Worm (Caenorhabditis elegans) whole organism, L2 larva: ENCODE measurements around the gene Y39F10A.6.

Source experiments
- F13H6.1 ChIP-seq: sonication (generic microtip); optimal IDR thresholded peaks from 2 replicates; lab custom pipeline; 2016; ENCODE audit warnings: missing genetic modification characterization, missing compliant biosample characterization
- R02D3.7 ChIP-seq: fragments of 150-350 bp; optimal IDR thresholded peaks from 2 replicates; lab custom pipeline; 2014; ENCODE audit warnings: missing biosample characterization, missing genetic modification characterization
- aly-2 ChIP-seq: fragments of 150-350 bp; optimal IDR thresholded peaks from 2 replicates; lab custom pipeline; 2014; ENCODE audit warnings: missing biosample characterization, missing genetic modification characterization
- ama-1 ChIP-seq: fragments of 150-350 bp; optimal IDR thresholded peaks from 2 replicates; lab custom pipeline; 2018; ENCODE audit warnings: inconsistent platforms
- blmp-1 ChIP-seq: sonication (generic microtip); optimal IDR thresholded peaks from 2 replicates; lab custom pipeline; 2017; ENCODE audit warnings: missing genetic modification characterization, mild to moderate bottlenecking, missing compliant biosample characterization, antibody characterized with exemption, moderate library complexity; ENCODE audit not compliant: insufficient read depth
- ceh-16 ChIP-seq: fragments of 150-350 bp; optimal IDR thresholded peaks from 2 replicates; lab custom pipeline; 2014; ENCODE audit warnings: missing biosample characterization, missing genetic modification characterization
- crh-2 ChIP-seq: sonication (generic microtip); optimal IDR thresholded peaks from 2 replicates; lab custom pipeline; 2017; ENCODE audit warnings: missing biosample characterization, missing genetic modification characterization
- egl-27 ChIP-seq: sonication (generic microtip); optimal IDR thresholded peaks from 3 replicates; lab custom pipeline; 2017; ENCODE audit warnings: missing biosample characterization, missing genetic modification reagents, missing genetic modification characterization
- elt-3 ChIP-seq: sonication (generic microtip); optimal IDR thresholded peaks from 2 replicates; lab custom pipeline; 2017; ENCODE audit warnings: missing biosample characterization, missing genetic modification characterization
- fos-1 ChIP-seq: fragments of 150-350 bp; optimal IDR thresholded peaks from 2 replicates; lab custom pipeline; 2014; ENCODE audit warnings: missing biosample characterization, missing genetic modification characterization
- lin-11 ChIP-seq: fragments of 150-350 bp; sonication (generic microtip); optimal IDR thresholded peaks from 2 replicates; lab custom pipeline; 2014; ENCODE audit warnings: missing biosample characterization, missing genetic modification characterization, inconsistent platforms, mixed read lengths
- lin-13 ChIP-seq: fragments of 150-350 bp; optimal IDR thresholded peaks from 2 replicates; lab custom pipeline; 2014; ENCODE audit warnings: missing biosample characterization, missing genetic modification reagents, missing genetic modification characterization
- lsy-2 ChIP-seq, 2 experiments: fragments of 150-350 bp in 1 of 2; sonication (generic microtip) in 1 of 2; optimal IDR thresholded peaks; 2 replicates each; lab custom pipeline; 2014 to 2017; ENCODE audit warnings: missing biosample characterization in 2 of 2, missing genetic modification characterization in 2 of 2
- mab-5 ChIP-seq: fragments of 150-350 bp; optimal IDR thresholded peaks from 2 replicates; lab custom pipeline; 2014; ENCODE audit warnings: missing biosample characterization, missing genetic modification characterization
- mbf-1 ChIP-seq: sonication (generic microtip); optimal IDR thresholded peaks from 2 replicates; lab custom pipeline; 2017; ENCODE audit warnings: missing biosample characterization, missing genetic modification characterization
- nhr-129 ChIP-seq: fragments of 150-350 bp; optimal IDR thresholded peaks from 2 replicates; lab custom pipeline; 2014; ENCODE audit warnings: missing biosample characterization, missing genetic modification characterization
- nhr-21 ChIP-seq: fragments of 150-350 bp; optimal IDR thresholded peaks from 2 replicates; lab custom pipeline; 2014; ENCODE audit warnings: missing biosample characterization, missing genetic modification characterization
- nhr-23 ChIP-seq: fragments of 150-350 bp; optimal IDR thresholded peaks from 2 replicates; lab custom pipeline; 2014; ENCODE audit warnings: missing biosample characterization, missing genetic modification reagents, missing genetic modification characterization
- nhr-25 ChIP-seq: fragments of 150-350 bp; sonication (generic microtip); optimal IDR thresholded peaks from 3 replicates; lab custom pipeline; 2014; ENCODE audit warnings: missing biosample characterization, missing genetic modification characterization
- nhr-6 ChIP-seq: fragments of 150-350 bp; optimal IDR thresholded peaks from 2 replicates; lab custom pipeline; 2014; ENCODE audit warnings: missing biosample characterization, missing genetic modification characterization
- nhr-77 ChIP-seq: fragments of 150-350 bp; optimal IDR thresholded peaks from 2 replicates; lab custom pipeline; 2014; ENCODE audit warnings: missing biosample characterization, missing genetic modification characterization
- peb-1 ChIP-seq: fragments of 150-350 bp; optimal IDR thresholded peaks from 2 replicates; lab custom pipeline; 2014; ENCODE audit warnings: missing biosample characterization, missing genetic modification characterization
- sma-3 ChIP-seq: sonication (generic microtip); optimal IDR thresholded peaks from 2 replicates; lab custom pipeline; 2016; ENCODE audit warnings: missing genetic modification reagents, missing genetic modification characterization, missing compliant biosample characterization
- snpc-4 ChIP-seq: fragments of 150-350 bp; optimal IDR thresholded peaks from 2 replicates; lab custom pipeline; 2014; ENCODE audit warnings: missing biosample characterization, missing genetic modification characterization
- unc-39 ChIP-seq: fragments of 150-350 bp; optimal IDR thresholded peaks from 2 replicates; lab custom pipeline; 2014; ENCODE audit warnings: missing biosample characterization, missing genetic modification characterization
- unc-55 ChIP-seq: fragments of 150-350 bp; sonication (generic microtip); optimal IDR thresholded peaks from 3 replicates; lab custom pipeline; 2014; ENCODE audit warnings: missing biosample characterization, missing genetic modification reagents, missing genetic modification characterization
- zag-1 ChIP-seq: fragments of 150-350 bp; optimal IDR thresholded peaks from 2 replicates; lab custom pipeline; 2014; ENCODE audit warnings: missing biosample characterization, missing genetic modification characterization
- ztf-1 ChIP-seq: fragments of 200-800 bp; sonication (Bioruptor generic); conservative IDR thresholded peaks from 2 replicates; pipeline ENCODE4 v1.3.6; 2022; ENCODE audit warnings: missing genetic modification characterization, missing compliant biosample characterization
- ztf-11 ChIP-seq: sonication (generic microtip); optimal IDR thresholded peaks from 2 replicates; lab custom pipeline; 2017; ENCODE audit warnings: missing biosample characterization, missing genetic modification characterization
- ztf-4 ChIP-seq: fragments of 150-350 bp; optimal IDR thresholded peaks from 2 replicates; lab custom pipeline; 2014; ENCODE audit warnings: missing biosample characterization, missing genetic modification characterization

Y39F10A.6 gene

DNA sequence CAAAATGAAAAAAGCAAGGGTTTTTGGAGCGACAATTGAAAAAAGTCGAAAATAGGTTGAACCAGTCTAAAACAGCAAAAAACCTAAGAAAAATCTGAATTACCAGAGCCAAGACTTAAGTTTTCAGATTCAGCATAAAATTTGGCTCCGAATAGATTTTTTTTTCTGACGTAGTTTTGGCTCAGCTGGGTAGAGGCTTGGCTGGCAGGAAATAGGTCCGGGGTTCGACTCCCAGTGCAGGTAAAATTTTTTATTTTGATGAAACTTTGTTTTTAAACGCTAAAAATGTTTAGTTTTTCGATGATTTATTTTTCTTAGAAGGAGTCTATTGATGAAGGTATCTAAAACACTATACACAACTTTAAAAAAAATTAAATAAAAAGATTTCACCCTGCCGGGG lies 28.5 kb downstream of the Y39F10A.6 start:
- no peak for TF ChIP-seq mbf-1 (tag; lab: Kevin White, UChicago)
- no peak for TF ChIP-seq ztf-4 (tag; lab: Kevin White, UChicago)
- TF ChIP-seq unc-55 (GFP tag; lab: Kevin White, UChicago), result no peak
- no peak for TF ChIP-seq elt-3 (tag; lab: Kevin White, UChicago)
- TF ChIP-seq unc-39 (tag; lab: Kevin White, UChicago), result no peak
- no peak for TF ChIP-seq nhr-77 (tag; lab: Kevin White, UChicago)
- no peak for TF ChIP-seq fos-1 (tag; lab: Kevin White, UChicago)
- TF ChIP-seq mab-5 (tag; lab: Kevin White, UChicago), result no peak
- TF ChIP-seq blmp-1 (tag; lab: Kevin White, UChicago), result no peak
- TF ChIP-seq ztf-11 (tag; lab: Kevin White, UChicago), result no peak
- TF ChIP-seq peb-1 (tag; lab: Kevin White, UChicago), result no peak
- TF ChIP-seq ceh-16 (tag; lab: Kevin White, UChicago), result no peak
- TF ChIP-seq crh-2 (tag; lab: Kevin White, UChicago), result no peak
- TF ChIP-seq nhr-23 (tag; lab: Kevin White, UChicago), result no peak
- TF ChIP-seq R02D3.7, result no peak

DNA sequence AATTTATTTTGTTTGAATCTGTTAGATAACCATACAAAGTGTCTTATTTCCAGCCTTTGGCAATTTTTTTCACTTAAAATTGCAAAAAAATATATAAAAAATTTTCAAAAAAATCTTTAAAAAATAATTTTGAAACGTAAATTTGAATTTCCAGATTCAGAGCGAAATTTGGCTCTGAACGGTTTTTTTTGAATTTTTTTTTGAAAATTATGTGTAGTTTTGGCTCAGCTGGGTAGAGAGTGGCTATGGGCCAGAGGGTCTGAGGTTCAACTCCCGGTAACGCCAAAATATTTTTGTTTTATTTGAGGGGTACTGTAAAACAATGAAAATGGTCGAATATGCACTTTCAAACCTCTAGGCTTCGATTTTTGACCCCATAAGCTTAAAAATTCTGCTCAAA lies 30.0 kb downstream of the Y39F10A.6 start:
- no peak for TF ChIP-seq nhr-6 (tag; lab: Kevin White, UChicago)
- no peak for TF ChIP-seq lin-13 (GFP tag; lab: Kevin White, UChicago)
- TF ChIP-seq mbf-1 (tag; lab: Kevin White, UChicago), result no peak
- no peak for TF ChIP-seq aly-2
- TF ChIP-seq egl-27 (tag; lab: Kevin White, UChicago), result no peak

DNA sequence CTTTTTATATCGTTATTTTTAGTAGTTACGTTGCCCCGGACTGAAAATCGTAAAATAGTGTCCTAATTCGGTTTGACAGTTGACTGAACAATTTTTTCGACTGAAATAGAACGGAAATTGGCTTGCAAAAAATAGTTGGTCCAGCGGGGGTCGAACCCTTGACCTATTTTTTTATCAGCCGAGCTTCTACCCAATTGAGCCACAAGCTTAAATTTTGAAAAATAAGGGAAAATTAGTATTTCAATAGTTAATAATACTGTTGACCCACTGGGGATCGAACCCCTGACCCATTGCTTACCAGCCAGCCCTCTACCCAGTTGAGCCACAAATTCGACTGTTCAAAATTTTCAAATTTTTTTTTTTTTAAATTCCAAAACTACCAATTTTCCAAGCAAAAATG lies 31.6 kb downstream of the Y39F10A.6 start:
- TF ChIP-seq mbf-1 (tag; lab: Kevin White, UChicago), result no peak

DNA sequence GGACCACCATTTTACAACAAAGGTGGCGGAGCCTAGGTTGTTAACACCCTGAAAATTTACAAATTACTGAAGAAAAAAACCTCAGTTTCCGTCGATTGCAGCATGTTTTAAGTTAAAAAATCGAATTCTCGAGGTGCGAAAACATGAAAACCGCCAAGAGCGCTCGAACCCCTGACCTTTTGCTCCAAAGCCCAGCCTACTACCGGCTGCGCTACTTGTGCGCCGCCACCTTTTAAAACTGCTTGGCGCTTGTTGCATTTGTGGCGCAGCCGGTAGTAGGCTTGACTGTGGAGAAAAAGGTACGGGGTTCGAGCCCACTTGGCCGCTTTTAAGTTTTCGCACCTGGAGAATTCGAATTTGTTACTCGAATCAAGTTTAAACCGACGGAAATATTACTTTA lies 33.3 kb downstream of the Y39F10A.6 start, which contains the start of gene snt-6:
Gene snt-6 (minus strand): TSS at position 58 of the 400 bp plus-strand sequence.
- TF ChIP-seq crh-2 (tag; lab: Kevin White, UChicago), result no peak
- TF ChIP-seq blmp-1 (tag; lab: Kevin White, UChicago), result no peak
- TF ChIP-seq snpc-4 (tag; lab: Kevin White, UChicago), result no peak
- TF ChIP-seq unc-55 (GFP tag; lab: Kevin White, UChicago), result no peak
- no peak for TF ChIP-seq sma-3 (GFP tag; lab: Kevin White, UChicago)
- TF ChIP-seq nhr-25 (tag; lab: Kevin White, UChicago), result no peak
- TF ChIP-seq F13H6.1 (tag; lab: Kevin White, UChicago), result no peak
- TF ChIP-seq, all 48 proteins: peak for 0

DNA sequence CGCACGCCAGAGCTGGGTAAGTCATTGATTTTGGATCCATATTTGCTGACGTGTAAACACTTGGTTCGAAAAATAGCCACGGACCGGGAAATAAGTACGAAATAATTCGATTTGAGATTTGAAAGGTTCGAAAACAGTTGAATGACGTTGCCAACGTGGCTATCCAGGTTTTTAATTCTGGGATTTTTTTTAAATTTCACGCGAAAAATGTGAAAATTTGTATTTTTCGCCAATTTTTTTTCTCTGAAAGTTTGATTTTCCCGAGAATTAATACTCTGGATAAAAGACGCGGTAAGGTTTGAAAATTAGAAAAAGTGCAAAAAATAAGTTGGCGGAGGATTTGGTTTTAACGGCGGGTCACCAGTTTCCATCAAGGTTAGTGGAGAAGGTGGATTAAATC lies 42.6 kb downstream of the Y39F10A.6 start, which contains the start of gene fbxc-48:
Gene fbxc-48 (minus strand): TSS at position 101 of the 400 bp plus-strand sequence.
- TF ChIP-seq zag-1 (tag; lab: Kevin White, UChicago), result no peak
- TF ChIP-seq lin-11, result no peak
- TF ChIP-seq ama-1 (lab: Kevin White, UChicago), result no peak
- TF ChIP-seq nhr-129, result no peak
- TF ChIP-seq F13H6.1 (tag; lab: Kevin White, UChicago), result no peak
- TF ChIP-seq lin-13 (GFP tag; lab: Kevin White, UChicago), result no peak
- TF ChIP-seq peb-1 (tag; lab: Kevin White, UChicago), result no peak
- TF ChIP-seq nhr-21 (tag; lab: Kevin White, UChicago), result no peak
- no peak for TF ChIP-seq blmp-1 (tag; lab: Kevin White, UChicago)
- no peak for TF ChIP-seq fos-1 (tag; lab: Kevin White, UChicago)
- no peak for TF ChIP-seq mab-5 (tag; lab: Kevin White, UChicago)
- no peak for TF ChIP-seq unc-55 (GFP tag; lab: Kevin White, UChicago)
- TF ChIP-seq elt-3 (tag; lab: Kevin White, UChicago), result no peak
- TF ChIP-seq ztf-1 (GFP tag; lab: Robert Waterston, UW), result no peak
- TF ChIP-seq lsy-2 (tag; optimal IDR thresholded peaks at IDR 0.05; lab: Kevin White, UChicago), result no peak
- TF ChIP-seq nhr-77 (tag; lab: Kevin White, UChicago), result no peak
- TF ChIP-seq, all 48 proteins: peak for 0
